Worm (Caenorhabditis elegans): Measurements from ENCODE around the gene glb-23.

- TF ChIP-seq him-1 (tag; optimal IDR thresholded peaks at IDR 0.05) (no peak), dao-5 (tag; optimal IDR thresholded peaks at IDR 0.05) (no peak)
Measured at ce11 chrIV:7178942-7179341, 40.4 kb downstream of the glb-23 start, which contains the start of gene C42D4.3.
